Worm (Caenorhabditis elegans): ENCODE data around the gene R02F2.1.
A peak's percentile ranks its signal among the peaks of the same experiment; 100 is the strongest.

ce11 chrIII:5504164-5504563, 2.5 kb downstream of the R02F2.1 start:
- TF ChIP-seq lin-15B (tag; optimal IDR thresholded peaks at IDR 0.05) (no peak), swsn-7 (tag; optimal IDR thresholded peaks at IDR 0.05) (peak; percentile 54), egl-27 (tag; optimal IDR thresholded peaks at IDR 0.05) (no peak), sptf-1 (tag; optimal IDR thresholded peaks at IDR 0.05) (no peak), C16A3.4 (tag; optimal IDR thresholded peaks at IDR 0.05) (peak; percentile 13), ama-1 (optimal IDR thresholded peaks at IDR 0.05) (peak; percentile 91), nhr-19 (GFP tag; conservative IDR thresholded peaks at IDR 0.05) (peak; percentile 38), elt-3 (tag; optimal IDR thresholded peaks at IDR 0.05) (peak in 5 of 6 experiments; percentile 58 to 87 (median 62)), grh-1 (GFP tag; IDR thresholded peaks at IDR 0.05) (no peak), ets-5 (GFP tag; IDR thresholded peaks at IDR 0.05) (no peak), elt-2 (tag; optimal IDR thresholded peaks at IDR 0.05) (no peak)

Measured in whole organism, L1 larva.